Fruit fly (Drosophila melanogaster): ENCODE data around the gene CG11905.
A peak's percentile ranks its signal among the peaks of the same experiment; 100 is the strongest.

Gene CG11905

dm6 chr3L:16886179-16886930 lies 49.0 kb downstream of the CG11905 start:
- no peak for TF ChIP-seq Pif1B (GFP tag; optimal IDR thresholded peaks at IDR 0.05)
- TF ChIP-seq CG12605 (GFP tag; IDR thresholded peaks at IDR 0.05), result peak; percentile 67
- TF ChIP-seq Pif1A (GFP tag; optimal IDR thresholded peaks at IDR 0.05), result no peak
- peak; percentile 17; the same call in 1 of the 2 replicates for TF ChIP-seq Ets98B (GFP tag; IDR thresholded peaks at IDR 0.05)
- no peak for TF ChIP-seq CG9948 (tag; optimal IDR thresholded peaks at IDR 0.05)
- TF ChIP-seq CG14655 (GFP tag; optimal IDR thresholded peaks at IDR 0.05), result peak; percentile 42
- TF ChIP-seq D1 (tag; optimal IDR thresholded peaks at IDR 0.05), result no peak
- TF ChIP-seq CG4496 (GFP tag; IDR thresholded peaks at IDR 0.05), result peak; percentile 34; the same call in 2 of the 3 replicates
- no peak for TF ChIP-seq CG8159 (tag; optimal IDR thresholded peaks at IDR 0.05)
- no peak for TF ChIP-seq CG15710 (tag; optimal IDR thresholded peaks at IDR 0.05)
- TF ChIP-seq CG32121 (GFP tag; IDR thresholded peaks at IDR 0.05), result peak; percentile 32; the same call in 1 of the 2 replicates
- no peak for TF ChIP-seq CG10348 (GFP tag; IDR thresholded peaks at IDR 0.05)
- TF ChIP-seq gl (tag; optimal IDR thresholded peaks at IDR 0.05), result no peak

dm6 chr3L:16885042-16885441 lies 50.3 kb downstream of the CG11905 start:
- TF ChIP-seq CG14655 (GFP tag; optimal IDR thresholded peaks at IDR 0.05) (no peak), EcR (GFP tag; optimal IDR thresholded peaks at IDR 0.05) (no peak), gl (tag; optimal IDR thresholded peaks at IDR 0.05) (no peak), CG15710 (tag; optimal IDR thresholded peaks at IDR 0.05) (no peak), CG34367 (tag; optimal IDR thresholded peaks at IDR 0.05) (no peak), CG8159 (tag; optimal IDR thresholded peaks at IDR 0.05) (no peak), D1 (tag; optimal IDR thresholded peaks at IDR 0.05) (no peak), CG10348 (GFP tag; IDR thresholded peaks at IDR 0.05) (no peak), Ets98B (GFP tag; IDR thresholded peaks at IDR 0.05) (peak; percentile 59), fd96Ca (GFP tag; IDR thresholded peaks at IDR 0.05) (no peak), Snoo (tag; optimal IDR thresholded peaks at IDR 0.05) (no peak), rn (GFP tag; IDR thresholded peaks at IDR 0.05) (no peak), CG9948 (tag; optimal IDR thresholded peaks at IDR 0.05) (no peak), CG32121 (GFP tag; IDR thresholded peaks at IDR 0.05) (peak; percentile 81), CG12605 (GFP tag; IDR thresholded peaks at IDR 0.05) (no peak), CG17806 (tag; optimal IDR thresholded peaks at IDR 0.05) (no peak), CG4496 (GFP tag; IDR thresholded peaks at IDR 0.05) (peak; percentile 63), Pif1B (GFP tag; optimal IDR thresholded peaks at IDR 0.05) (no peak), CG8301 (tag; optimal IDR thresholded peaks at IDR 0.05) (peak; percentile 5), CG13204 (GFP tag; optimal IDR thresholded peaks at IDR 0.05) (no peak)

DNA sequence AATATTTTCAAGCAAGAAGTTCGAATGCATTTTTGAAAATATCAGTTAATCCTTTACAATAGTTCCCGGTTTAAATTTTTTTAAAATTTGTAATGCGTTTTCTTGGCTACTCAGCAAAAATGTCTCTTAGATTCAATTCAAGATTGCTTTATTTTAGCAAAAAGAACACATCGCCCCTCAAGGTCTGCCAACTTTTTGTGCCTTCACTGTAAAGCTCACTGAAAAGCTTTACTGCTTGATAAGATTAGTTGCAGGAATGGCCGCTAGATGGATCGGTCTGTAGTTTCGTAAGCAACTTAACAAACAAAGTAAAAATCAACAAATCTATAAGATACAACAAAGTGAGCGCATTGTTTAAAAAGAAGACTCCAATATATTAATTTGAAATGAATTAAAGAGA lies 51.3 kb downstream of the CG11905 start:
- TF ChIP-seq CG12605 (GFP tag; IDR thresholded peaks at IDR 0.05) (no peak), CG8301 (tag; optimal IDR thresholded peaks at IDR 0.05) (peak; percentile 30), EcR (GFP tag; optimal IDR thresholded peaks at IDR 0.05) (peak; percentile 68), D1 (tag; optimal IDR thresholded peaks at IDR 0.05) (peak; percentile 57), CG14655 (GFP tag; optimal IDR thresholded peaks at IDR 0.05) (peak; percentile 30), CG4496 (GFP tag; IDR thresholded peaks at IDR 0.05) (0 out of 3 replicates have a peak, but pooled peaks have one; percentile 13)

DNA sequence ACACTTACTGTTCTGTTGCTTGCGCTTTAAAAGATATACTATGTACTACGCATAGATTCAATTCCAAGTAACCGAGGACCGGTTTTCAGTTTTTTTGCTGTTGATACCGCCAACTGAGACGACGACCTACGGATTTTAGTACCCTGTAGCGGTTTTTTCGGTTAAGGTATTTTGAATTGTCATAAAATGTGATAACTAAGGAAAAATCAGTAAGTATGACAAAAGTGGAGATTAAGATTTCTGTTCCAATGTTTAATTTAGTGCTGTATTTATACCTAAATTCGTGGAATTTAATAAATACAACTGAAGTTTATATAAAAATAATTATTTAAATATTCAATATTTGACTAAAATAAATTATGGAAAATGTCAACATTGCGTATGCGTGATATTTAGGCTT lies 54.2 kb downstream of the CG11905 start:
- TF ChIP-seq CG17806 (tag; optimal IDR thresholded peaks at IDR 0.05) (no peak), CG32121 (GFP tag; IDR thresholded peaks at IDR 0.05) (0 out of 2 replicates have a peak, but pooled peaks have one; percentile 11), EcR (GFP tag; optimal IDR thresholded peaks at IDR 0.05) (no peak), CG13204 (GFP tag; optimal IDR thresholded peaks at IDR 0.05) (no peak), CG4496 (GFP tag; IDR thresholded peaks at IDR 0.05) (no peak)

- no peak for TF ChIP-seq CG8159 (tag; optimal IDR thresholded peaks at IDR 0.05)
- no peak for TF ChIP-seq rn (GFP tag; IDR thresholded peaks at IDR 0.05)
- TF ChIP-seq CG32121 (GFP tag; IDR thresholded peaks at IDR 0.05), result no peak
- TF ChIP-seq CG8301 (tag; optimal IDR thresholded peaks at IDR 0.05), result no peak
- no peak for TF ChIP-seq D1 (tag; optimal IDR thresholded peaks at IDR 0.05)
- TF ChIP-seq CG34367 (tag; optimal IDR thresholded peaks at IDR 0.05), result no peak
- TF ChIP-seq CG15710 (tag; optimal IDR thresholded peaks at IDR 0.05), result no peak
- TF ChIP-seq Snoo (tag; optimal IDR thresholded peaks at IDR 0.05), result no peak
- no peak for TF ChIP-seq CG4496 (GFP tag; IDR thresholded peaks at IDR 0.05)
Observed at dm6 chr3L:16878830-16879536, 56.4 kb downstream of the CG11905 start.
